Fruit fly (Drosophila melanogaster) whole organism, embryonic: ENCODE measurements around the gene vari.

Source experiments
- Abd-B ChIP-seq: fragments of 200-800 bp; sonication (Bioruptor generic); optimal IDR thresholded peaks from 2 replicates; lab custom pipeline; 2018; ENCODE audit warnings: missing biosample characterization, mild to moderate bottlenecking, missing genetic modification characterization, moderate library complexity
- CG10274 ChIP-seq: fragments of 200-800 bp; sonication (Bioruptor generic); optimal IDR thresholded peaks from 3 replicates; lab custom pipeline; 2017; ENCODE audit warnings: missing biosample characterization, mild to moderate bottlenecking, missing genetic modification characterization
- CG10321 ChIP-seq: fragments of 200-800 bp; sonication (Bioruptor generic); IDR thresholded peaks from 2 replicates; pipeline ENCODE4 v1.3.6; 2022; ENCODE audit warnings: missing biosample characterization, missing genetic modification characterization
- CG11247 ChIP-seq: fragments of 200-800 bp; sonication (Bioruptor generic); IDR thresholded peaks from 2 replicates; pipeline ENCODE4 v1.3.6; 2022; ENCODE audit warnings: missing biosample characterization, missing genetic modification characterization
- CG11504 ChIP-seq: fragments of 200-800 bp; sonication (Bioruptor generic); optimal IDR thresholded peaks from 3 replicates; lab custom pipeline; 2019; ENCODE audit warnings: missing biosample characterization, mild to moderate bottlenecking, missing genetic modification characterization, moderate library complexity
- CG12071 ChIP-seq: fragments of 200-800 bp; sonication (Bioruptor generic); optimal IDR thresholded peaks from 3 replicates; lab custom pipeline; 2018; ENCODE audit warnings: missing biosample characterization, mild to moderate bottlenecking, missing genetic modification characterization
- CG13296 ChIP-seq: fragments of 200-800 bp; sonication (Bioruptor generic); optimal IDR thresholded peaks from 3 replicates; lab custom pipeline; 2018; ENCODE audit warnings: missing biosample characterization, mild to moderate bottlenecking, missing genetic modification characterization
- CG15514 ChIP-seq: fragments of 200-800 bp; sonication (Bioruptor generic); optimal IDR thresholded peaks from 3 replicates; lab custom pipeline; 2017; ENCODE audit warnings: missing biosample characterization, missing genetic modification characterization, mild to moderate bottlenecking, moderate library complexity, missing genetic modification reagents
- CG17186 ChIP-seq: fragments of 200-800 bp; sonication (Bioruptor generic); optimal IDR thresholded peaks from 3 replicates; lab custom pipeline; 2017; ENCODE audit warnings: missing biosample characterization, missing genetic modification reagents, missing genetic modification characterization
- CG17829 ChIP-seq: fragments of 200-800 bp; optimal IDR thresholded peaks from 2 replicates; lab custom pipeline; 2019; ENCODE audit warnings: missing biosample characterization, mild to moderate bottlenecking, missing genetic modification characterization, moderate library complexity
- CG3847 ChIP-seq: fragments of 200-800 bp; sonication (Bioruptor generic); IDR thresholded peaks from 2 replicates; pipeline ENCODE4 v1.3.6; 2022; ENCODE audit warnings: missing biosample characterization, missing genetic modification characterization
- CG3995 ChIP-seq: fragments of 200-800 bp; sonication (Bioruptor generic); optimal IDR thresholded peaks from 3 replicates; lab custom pipeline; 2016; ENCODE audit warnings: missing biosample characterization, missing genetic modification characterization
- CG4328 ChIP-seq: fragments of 200-800 bp; sonication (Bioruptor generic); optimal IDR thresholded peaks from 3 replicates; lab custom pipeline; 2017; ENCODE audit warnings: missing biosample characterization, missing genetic modification reagents, missing genetic modification characterization
- CG6175 ChIP-seq: fragments of 200-800 bp; sonication (Bioruptor generic); IDR thresholded peaks from 3 replicates; pipeline ENCODE4 v1.3.6; 2022; ENCODE audit warnings: missing biosample characterization, missing genetic modification characterization
- CG7786 ChIP-seq: fragments of 200-800 bp; sonication (Bioruptor generic); optimal IDR thresholded peaks from 2 replicates; lab custom pipeline; 2016; ENCODE audit warnings: missing biosample characterization, missing genetic modification characterization
- CG8089 ChIP-seq: fragments of 200-800 bp; sonication (Bioruptor generic); optimal IDR thresholded peaks from 3 replicates; lab custom pipeline; 2016; ENCODE audit warnings: missing biosample characterization, missing genetic modification characterization
- CG9215 ChIP-seq: fragments of 200-800 bp; sonication (Bioruptor generic); IDR thresholded peaks from 2 replicates; pipeline ENCODE4 v1.3.6; 2022; ENCODE audit warnings: missing biosample characterization, missing genetic modification characterization
- CG9727 ChIP-seq: fragments of 200-800 bp; sonication (Bioruptor generic); optimal IDR thresholded peaks from 3 replicates; lab custom pipeline; 2017; ENCODE audit warnings: missing biosample characterization, mild to moderate bottlenecking, missing genetic modification characterization
- CTCF ChIP-seq: fragments of 200-800 bp; sonication (Bioruptor generic); optimal IDR thresholded peaks from 2 replicates; lab custom pipeline; 2017; ENCODE audit warnings: missing biosample characterization, mild to moderate bottlenecking, missing genetic modification characterization, moderate library complexity
- CrebB ChIP-seq: fragments of 200-800 bp; sonication (Bioruptor generic); optimal IDR thresholded peaks from 3 replicates; lab custom pipeline; 2018; ENCODE audit warnings: missing biosample characterization, mild to moderate bottlenecking, missing genetic modification characterization
- Dll ChIP-seq: fragments of 200-800 bp; sonication (Bioruptor generic); IDR thresholded peaks from 4 replicates; pipeline ENCODE4 v1.3.6; 2022; ENCODE audit warnings: missing biosample characterization, missing genetic modification characterization; ENCODE audit not compliant: partially characterized antibody
- Dp ChIP-seq: fragments of 200-800 bp; sonication (Bioruptor generic); optimal IDR thresholded peaks from 2 replicates; lab custom pipeline; 2018; ENCODE audit warnings: missing biosample characterization, mild to moderate bottlenecking, missing genetic modification characterization, moderate library complexity
- E2f2 ChIP-seq: fragments of 200-800 bp; sonication (Bioruptor generic); IDR thresholded peaks from 2 replicates; pipeline ENCODE4 v1.3.6; 2022; ENCODE audit warnings: missing biosample characterization, missing genetic modification characterization
- ERR ChIP-seq: fragments of 200-800 bp; sonication (Bioruptor generic); optimal IDR thresholded peaks from 2 replicates; lab custom pipeline; 2016; ENCODE audit warnings: missing biosample characterization, missing genetic modification characterization
- Ets97D ChIP-seq: fragments of 200-800 bp; sonication (Bioruptor generic); optimal IDR thresholded peaks from 3 replicates; lab custom pipeline; 2016; ENCODE audit warnings: missing biosample characterization, missing genetic modification characterization
- Lhr ChIP-seq: fragments of 200-800 bp; sonication (Bioruptor generic); optimal IDR thresholded peaks from 3 replicates; lab custom pipeline; 2017; ENCODE audit warnings: mild to moderate bottlenecking, missing biosample characterization, missing genetic modification reagents, missing genetic modification characterization
- Nf-YB ChIP-seq: fragments of 200-800 bp; sonication (Bioruptor generic); optimal IDR thresholded peaks from 3 replicates; lab custom pipeline; 2019; ENCODE audit warnings: missing biosample characterization, mild to moderate bottlenecking, missing genetic modification characterization, moderate library complexity
- Nf-YC ChIP-seq: fragments of 200-800 bp; optimal IDR thresholded peaks from 3 replicates; lab custom pipeline; 2019; ENCODE audit warnings: missing biosample characterization, mild to moderate bottlenecking, missing genetic modification characterization, moderate library complexity
- Sry-δ ChIP-seq: fragments of 200-800 bp; sonication (Bioruptor generic); optimal IDR thresholded peaks from 2 replicates; lab custom pipeline; 2016; ENCODE audit warnings: missing biosample characterization, missing genetic modification characterization
- Trl ChIP-seq, 3 experiments: fragments of >200 bp in 2 of 3; fragments of 200-800 bp in 1 of 3; sonication (Bioruptor generic) in 1 of 3; optimal IDR thresholded peaks; 2 replicates in 1 of 3; 3 replicates in 2 of 3; lab custom pipeline; 2016 to 2017; ENCODE audit warnings: missing biosample characterization in 1 of 3, missing genetic modification characterization in 1 of 3
- al ChIP-seq: fragments of 200-800 bp; sonication (Bioruptor generic); IDR thresholded peaks from 2 replicates; pipeline ENCODE4 v1.3.6; 2022; ENCODE audit warnings: missing biosample characterization, missing genetic modification characterization
- amos ChIP-seq: fragments of 200-800 bp; sonication (Bioruptor generic); IDR thresholded peaks from 2 replicates; pipeline ENCODE4 v1.3.6; 2022; ENCODE audit warnings: missing biosample characterization, missing genetic modification characterization; ENCODE audit not compliant: partially characterized antibody
- ap ChIP-seq: fragments of 200-800 bp; sonication (Bioruptor generic); IDR thresholded peaks from 2 replicates; pipeline ENCODE4 v1.3.6; 2022; ENCODE audit warnings: missing biosample characterization, missing genetic modification characterization
- bcd ChIP-seq: fragments of 200-800 bp; sonication (Bioruptor generic); optimal IDR thresholded peaks from 2 replicates; lab custom pipeline; 2017; ENCODE audit warnings: missing biosample characterization, mild to moderate bottlenecking, missing genetic modification characterization
- bigmax ChIP-seq: fragments of 200-800 bp; sonication (Bioruptor generic); optimal IDR thresholded peaks from 2 replicates; lab custom pipeline; 2018; ENCODE audit warnings: missing biosample characterization, mild to moderate bottlenecking, missing genetic modification characterization
- cg ChIP-seq: fragments of 200-800 bp; sonication (Bioruptor generic); optimal IDR thresholded peaks from 3 replicates; lab custom pipeline; 2019; ENCODE audit warnings: missing biosample characterization, mild to moderate bottlenecking, missing genetic modification characterization, moderate library complexity
- da ChIP-seq: fragments of 200-800 bp; sonication (Bioruptor generic); optimal IDR thresholded peaks from 2 replicates; lab custom pipeline; 2016; ENCODE audit warnings: missing biosample characterization, missing genetic modification characterization
- danr ChIP-seq: fragments of 200-800 bp; sonication (Bioruptor generic); IDR thresholded peaks from 2 replicates; pipeline ENCODE4 v1.3.6; 2022; ENCODE audit warnings: missing biosample characterization, missing genetic modification characterization
- fd96Cb ChIP-seq: fragments of 200-800 bp; sonication (Bioruptor generic); optimal IDR thresholded peaks from 2 replicates; lab custom pipeline; 2018; ENCODE audit warnings: missing biosample characterization, mild to moderate bottlenecking, missing genetic modification characterization, moderate library complexity
- grn ChIP-seq: fragments of 200-800 bp; sonication (Bioruptor generic); optimal IDR thresholded peaks from 3 replicates; lab custom pipeline; 2017; ENCODE audit warnings: missing biosample characterization, missing genetic modification characterization
- insv ChIP-seq, 2 experiments: fragments of 200-800 bp; sonication (Bioruptor generic); optimal IDR thresholded peaks; 3 replicates each; lab custom pipeline; 2016 to 2018; ENCODE audit warnings: missing biosample characterization in 2 of 2, missing genetic modification characterization in 2 of 2
- ken ChIP-seq: fragments of 200-800 bp; sonication (Bioruptor generic); IDR thresholded peaks from 3 replicates; pipeline ENCODE4 v1.3.6; 2022; ENCODE audit warnings: missing biosample characterization, missing genetic modification characterization
- lola ChIP-seq, 3 experiments: fragments of >200 bp in 2 of 3; fragments of 200-800 bp in 1 of 3; sonication (Bioruptor generic) in 1 of 3; optimal IDR thresholded peaks; 2 replicates each; lab custom pipeline; 2017 to 2019; ENCODE audit warnings: missing biosample characterization in 3 of 3, missing genetic modification characterization in 3 of 3, mild to moderate bottlenecking in 1 of 3, moderate library complexity in 1 of 3
- pan ChIP-seq, 4 experiments: fragments of >200 bp in 3 of 4; fragments of 200-800 bp in 1 of 4; sonication (Bioruptor generic) in 1 of 4; optimal IDR thresholded peaks in 3 of 4; IDR thresholded peaks in 1 of 4; 2 replicates each; pipeline versions ENCODE4 v1.3.6 to Lab custom; 2017 to 2022; ENCODE audit warnings: missing biosample characterization in 2 of 4, missing genetic modification characterization in 2 of 4, mixed read lengths in 1 of 4
- pita ChIP-seq: fragments of 200-800 bp; sonication (Bioruptor generic); optimal IDR thresholded peaks from 2 replicates; lab custom pipeline; 2017; ENCODE audit warnings: missing biosample characterization, mild to moderate bottlenecking, missing genetic modification characterization
- ranshi ChIP-seq: fragments of 200-800 bp; sonication (Bioruptor generic); IDR thresholded peaks from 2 replicates; pipeline ENCODE4 v1.3.6; 2022; ENCODE audit warnings: missing biosample characterization, missing genetic modification characterization
- tin ChIP-seq: fragments of 200-800 bp; sonication (Bioruptor generic); optimal IDR thresholded peaks from 3 replicates; lab custom pipeline; 2016; ENCODE audit warnings: missing biosample characterization, missing genetic modification characterization
- tup ChIP-seq: fragments of 200-800 bp; sonication (Bioruptor generic); optimal IDR thresholded peaks from 2 replicates; lab custom pipeline; 2016; ENCODE audit warnings: missing biosample characterization, mild to moderate bottlenecking, missing genetic modification characterization, moderate library complexity
- wdn ChIP-seq: fragments of 200-800 bp; sonication (Bioruptor generic); IDR thresholded peaks from 2 replicates; pipeline ENCODE4 v1.3.6; 2022; ENCODE audit warnings: missing biosample characterization, missing genetic modification characterization
- yki ChIP-seq: fragments of >200 bp; optimal IDR thresholded peaks from 3 replicates; lab custom pipeline; 2018

Gene vari

DNA sequence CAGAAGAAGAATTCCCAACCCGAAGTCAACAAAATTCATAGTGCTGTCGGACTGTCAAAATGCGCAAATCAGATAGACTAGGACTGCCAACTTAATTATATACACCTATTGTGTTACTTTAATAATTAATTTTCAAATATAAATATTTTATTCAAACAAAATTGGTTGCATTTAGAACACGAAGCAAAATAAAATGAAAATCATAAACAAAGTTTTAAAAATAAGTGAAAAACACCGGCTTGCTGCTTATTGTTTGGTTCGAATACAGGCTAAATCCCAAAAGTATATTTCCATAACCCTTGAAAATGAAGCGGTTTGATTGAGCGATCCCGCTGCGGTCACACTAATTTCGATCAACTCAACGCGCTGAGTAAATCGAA, 39.0 kb downstream of the vari start, which contains the start of the genes Rhau and dia (continued):
- TF ChIP-seq grn (GFP tag; lab: Kevin White, UChicago) (peak; percentile 22), pita (GFP tag; lab: Kevin White, UChicago) (peak; percentile 73), Abd-B (peak; percentile 50), insv (GFP tag; optimal IDR thresholded peaks at IDR 0.05; lab: Kevin White, UChicago) (peak in 1 of 2 experiments; percentile 14), Dll (GFP tag; lab: Robert Waterston, UW) (0 out of 4 replicates have a peak, but pooled peaks have one; percentile 19), CG12071 (GFP tag; lab: Kevin White, UChicago) (no peak), al (GFP tag; lab: Robert Waterston, UW) (0 out of 2 replicates have a peak, but pooled peaks have one; percentile 14), bigmax (peak; percentile 65), CG15514 (GFP tag; lab: Kevin White, UChicago) (peak; percentile 79), CG17829 (tag; lab: Kevin White, UChicago) (peak; percentile 47), CG8089 (no peak), Nf-YC (tag; lab: Kevin White, UChicago) (peak; percentile 49), CG13296 (GFP tag; lab: Kevin White, UChicago) (peak; percentile 3), CG11247 (no peak), CG4328 (GFP tag; lab: Kevin White, UChicago) (no peak), CG6175 (GFP tag; lab: Robert Waterston, UW) (no peak), ap (GFP tag; lab: Robert Waterston, UW) (no peak), E2f2 (GFP tag; lab: Robert Waterston, UW) (peak; percentile 64), Ets97D (peak; percentile 61), CG3847 (peak; percentile 74), CG9215 (no peak), Sry-δ (GFP tag; lab: Kevin White, UChicago) (peak; percentile 42), da (GFP tag; lab: Kevin White, UChicago) (no peak)

DNA sequence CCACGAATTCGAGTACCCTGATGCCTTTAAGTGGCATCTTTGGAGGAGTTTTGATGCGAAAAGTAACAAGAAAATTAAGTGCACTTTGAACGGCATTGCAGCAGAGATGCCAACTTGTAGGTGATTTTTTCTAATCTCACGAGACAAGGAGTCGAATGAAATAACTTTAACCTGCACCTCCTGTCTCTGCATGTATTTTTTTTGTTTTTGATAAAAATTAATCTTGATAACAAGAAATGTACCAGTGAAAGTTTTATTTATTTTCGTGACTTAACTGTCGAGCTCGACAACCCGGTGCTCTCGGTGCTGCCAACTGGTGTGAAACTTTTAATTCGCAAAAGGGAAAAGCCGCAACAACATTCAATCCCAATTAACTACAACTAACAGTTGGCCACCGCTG, 44.7 kb downstream of the vari start, which contains the start of the genes Amacr and Ns4:
TSS of gene Amacr (minus strand) at position 182 of the 400 bp plus-strand sequence.
TSS of gene Ns4 (plus strand) at position 317 of the 400 bp plus-strand sequence.
- TF ChIP-seq CG7786 (GFP tag; lab: Kevin White, UChicago) (peak; percentile 70), CG3995 (GFP tag; lab: Kevin White, UChicago) (peak; percentile 91), CG10321 (GFP tag; lab: Robert Waterston, UW) (peak; percentile 18; the same call in 1 of the 2 replicates), pan (optimal IDR thresholded peaks at IDR 0.05; lab: Kevin White, UChicago) (no peak), pan (GFP tag; optimal IDR thresholded peaks at IDR 0.05 in 1 of 2, IDR thresholded peaks at IDR 0.05 in 1 of 2) (peak in 1 of 2 experiments; percentile 57), CTCF (no peak), Nf-YB (peak; percentile 9), ken (GFP tag; lab: Robert Waterston, UW) (0 out of 3 replicates have a peak, but pooled peaks have one; percentile 28), ranshi (peak; percentile 39; the same call in 1 of the 2 replicates), danr (GFP tag; lab: Robert Waterston, UW) (no peak), tup (GFP tag; lab: Kevin White, UChicago) (peak; percentile 2), Trl (optimal IDR thresholded peaks at IDR 0.05; lab: Kevin White, UChicago) (no peak), Trl (GFP tag; optimal IDR thresholded peaks at IDR 0.05; lab: Kevin White, UChicago) (peak; percentile 36), Lhr (GFP tag; lab: Kevin White, UChicago) (no peak), CG10274 (GFP tag; lab: Kevin White, UChicago) (no peak), amos (GFP tag; lab: Robert Waterston, UW) (peak; percentile 22; the same call in 1 of the 2 replicates), CG11504 (tag; lab: Kevin White, UChicago) (no peak), lola (GFP tag; optimal IDR thresholded peaks at IDR 0.05; lab: Kevin White, UChicago) (peak in 1 of 3 experiments; percentile 37), tin (peak; percentile 53), yki (lab: Kevin White, UChicago) (no peak), CG17186 (GFP tag; lab: Kevin White, UChicago) (peak; percentile 14), wdn (GFP tag; lab: Robert Waterston, UW) (0 out of 2 replicates have a peak, but pooled peaks have one; percentile 23), bcd (peak; percentile 29), ERR (GFP tag; lab: Kevin White, UChicago) (peak; percentile 49), fd96Cb (tag; lab: Kevin White, UChicago) (no peak), Dp (GFP tag; lab: Kevin White, UChicago) (peak; percentile 28), CG9727 (GFP tag; lab: Kevin White, UChicago) (peak; percentile 48), cg (no peak), CrebB (peak; percentile 28)
